Worm (Caenorhabditis elegans): ENCODE data around the gene mul-1.
A peak's percentile ranks its signal among the peaks of the same experiment; 100 is the strongest.

DNA sequence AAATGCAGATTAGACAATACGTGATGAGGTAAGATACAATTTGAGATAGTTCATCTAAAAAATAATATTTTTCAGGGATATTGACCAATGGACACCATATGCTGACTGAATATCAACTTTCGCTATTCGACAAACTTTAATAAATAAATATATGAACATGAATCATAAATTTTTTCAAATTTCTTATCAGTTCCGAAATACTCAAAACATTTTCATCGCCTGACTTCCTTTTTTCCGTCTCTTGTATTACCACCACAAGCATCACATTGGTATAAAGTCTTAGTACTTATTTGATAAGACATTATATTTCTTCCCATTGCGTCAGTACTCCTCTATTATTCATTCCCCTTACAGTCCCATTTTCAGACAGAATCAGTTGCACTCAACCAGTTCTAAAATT is 29.2 kb upstream of the mul-1 start, which contains the start of the genes K08D10.10 and R07C12.1:
- no peak for TF ChIP-seq lin-39 (tag; optimal IDR thresholded peaks at IDR 0.05)
- TF ChIP-seq snpc-4 (tag; optimal IDR thresholded peaks at IDR 0.05), result no peak
- TF ChIP-seq pha-4 (tag; optimal IDR thresholded peaks at IDR 0.05), result no peak
- peak; percentile 74 for TF ChIP-seq elt-2 (tag; optimal IDR thresholded peaks at IDR 0.05)
- no peak for TF ChIP-seq elt-3 (tag; optimal IDR thresholded peaks at IDR 0.05)
- no peak for TF ChIP-seq nhr-12 (tag; optimal IDR thresholded peaks at IDR 0.05)
- TF ChIP-seq egl-27 (tag; optimal IDR thresholded peaks at IDR 0.05), result no peak
- TF ChIP-seq nhr-76 (tag; optimal IDR thresholded peaks at IDR 0.05), result no peak
- TF ChIP-seq skn-1 (tag; optimal IDR thresholded peaks at IDR 0.05), result no peak
- no peak for TF ChIP-seq unc-39 (tag; optimal IDR thresholded peaks at IDR 0.05)
- no peak for TF ChIP-seq unc-62 (GFP tag; optimal IDR thresholded peaks at IDR 0.05)
- no peak for TF ChIP-seq nhr-23 (tag; optimal IDR thresholded peaks at IDR 0.05)
- no peak for TF ChIP-seq nhr-237 (tag; optimal IDR thresholded peaks at IDR 0.05)
- no peak for TF ChIP-seq aly-2 (tag; optimal IDR thresholded peaks at IDR 0.05)

Data from whole organism, L3 larva.